Worm (Caenorhabditis elegans) whole organism, late embryonic: ENCODE measurements around the gene F40G9.17.

Source experiments
- ama-1 ChIP-seq: fragments of 150-350 bp; optimal IDR thresholded peaks from 2 replicates; lab custom pipeline; 2014
- sox-4 ChIP-seq: sonication (generic microtip); optimal IDR thresholded peaks from 2 replicates; lab custom pipeline; 2017; ENCODE audit warnings: mild to moderate bottlenecking, missing genetic modification characterization, inconsistent platforms, missing compliant biosample characterization

ce11 chrIII:191803-192202 is 2.5 kb upstream of the F40G9.17 start, which contains the start of gene sec-20:
- TF ChIP-seq sox-4 (tag; lab: Kevin White, UChicago) (no peak), ama-1 (no peak)
